Fruit fly (Drosophila melanogaster): ENCODE data around the gene CG9386.
A peak's percentile ranks its signal among the peaks of the same experiment; 100 is the strongest.

The CG9386 gene

dm6 chr3R:9590952-9591532 is 35.8 kb upstream of the CG9386 start, which contains the start of the genes bocks and CG8312 (continued):
- TF ChIP-seq CG4404 (GFP tag; IDR thresholded peaks at IDR 0.05), result no peak
- no peak for TF ChIP-seq Sox102F (GFP tag; optimal IDR thresholded peaks at IDR 0.05)
- peak; percentile 58 for TF ChIP-seq jumu (GFP tag; optimal IDR thresholded peaks at IDR 0.05)
- TF ChIP-seq CG7987 (GFP tag; optimal IDR thresholded peaks at IDR 0.05), result peak; percentile 8
- TF ChIP-seq onecut (GFP tag; IDR thresholded peaks at IDR 0.05), result peak; percentile 74
- TF ChIP-seq stc (GFP tag; IDR thresholded peaks at IDR 0.05), result no peak
- TF ChIP-seq fd3F (GFP tag; optimal IDR thresholded peaks at IDR 0.05), result no peak
- peak; percentile 47 for TF ChIP-seq CoRest (tag; optimal IDR thresholded peaks at IDR 0.05)
- peak; percentile 88 for TF ChIP-seq CG3995 (GFP tag; optimal IDR thresholded peaks at IDR 0.05)
- peak; percentile 16 for TF ChIP-seq CG7556 (GFP tag; optimal IDR thresholded peaks at IDR 0.05)
- peak; percentile 58 for TF ChIP-seq dm (GFP tag; optimal IDR thresholded peaks at IDR 0.05)
- peak; percentile 77 for TF ChIP-seq CG17186 (GFP tag; optimal IDR thresholded peaks at IDR 0.05)
- no peak for TF ChIP-seq CG4730 (GFP tag; IDR thresholded peaks at IDR 0.05)
- TF ChIP-seq Atf3 (GFP tag; optimal IDR thresholded peaks at IDR 0.05), result peak; percentile 85
- TF ChIP-seq nerfin-1 (tag; optimal IDR thresholded peaks at IDR 0.05), result peak; percentile 50
- TF ChIP-seq CG12236 (GFP tag; optimal IDR thresholded peaks at IDR 0.05), result no peak
- TF ChIP-seq ash1 (GFP tag; optimal IDR thresholded peaks at IDR 0.05), result no peak
- peak; percentile 96 for TF ChIP-seq BEAF-32 (GFP tag; optimal IDR thresholded peaks at IDR 0.05)
- no peak for TF ChIP-seq CG14860 (GFP tag; IDR thresholded peaks at IDR 0.05; ENCODE audit: partially characterized antibody)
- peak; percentile 48 for TF ChIP-seq twi (tag; optimal IDR thresholded peaks at IDR 0.05)
- peak; percentile 59 for TF ChIP-seq CG9609 (GFP tag; optimal IDR thresholded peaks at IDR 0.05)
- no peak for TF ChIP-seq sc (optimal IDR thresholded peaks at IDR 0.05)
- TF ChIP-seq sc (GFP tag; optimal IDR thresholded peaks at IDR 0.05), result no peak
- peak; percentile 5 for TF ChIP-seq CG12942 (GFP tag; optimal IDR thresholded peaks at IDR 0.05)
- peak; percentile 29 for TF ChIP-seq CG9817 (tag; optimal IDR thresholded peaks at IDR 0.05)
- peak; percentile 46 for TF ChIP-seq Mes4 (GFP tag; optimal IDR thresholded peaks at IDR 0.05)
- peak; percentile 1 for TF ChIP-seq CG6854 (GFP tag; optimal IDR thresholded peaks at IDR 0.05)
- peak; percentile 80 for TF ChIP-seq ERR (GFP tag; optimal IDR thresholded peaks at IDR 0.05)
- peak; percentile 78 for TF ChIP-seq zfh2 (GFP tag; optimal IDR thresholded peaks at IDR 0.05)
- peak; percentile 97 for TF ChIP-seq CG9797 (GFP tag; optimal IDR thresholded peaks at IDR 0.05)
- peak; percentile 72 for TF ChIP-seq HLH54F (GFP tag; optimal IDR thresholded peaks at IDR 0.05)
- TF ChIP-seq HLH4C (GFP tag; IDR thresholded peaks at IDR 0.05; ENCODE audit: partially characterized antibody), result no peak
- TF ChIP-seq ham (GFP tag; IDR thresholded peaks at IDR 0.05), result no peak
- TF ChIP-seq lbe (GFP tag; optimal IDR thresholded peaks at IDR 0.05), result peak; percentile 33
- no peak for TF ChIP-seq gce (GFP tag; IDR thresholded peaks at IDR 0.05)
- peak; percentile 57 for TF ChIP-seq sd (tag; optimal IDR thresholded peaks at IDR 0.05)
- peak; percentile 35 for TF ChIP-seq CG1233 (GFP tag; optimal IDR thresholded peaks at IDR 0.05)
- TF ChIP-seq HLH3B (GFP tag; IDR thresholded peaks at IDR 0.05), result no peak
- no peak for TF ChIP-seq CG9437 (GFP tag; optimal IDR thresholded peaks at IDR 0.05)
- TF ChIP-seq ems (GFP tag; optimal IDR thresholded peaks at IDR 0.05), result peak; percentile 65
- TF ChIP-seq z (GFP tag; IDR thresholded peaks at IDR 0.05), result no peak
- peak; percentile 31 for TF ChIP-seq CG1602 (GFP tag; optimal IDR thresholded peaks at IDR 0.05)
- TF ChIP-seq odd (GFP tag; optimal IDR thresholded peaks at IDR 0.05), result peak; percentile 12
- peak; percentile 40 for TF ChIP-seq CG9876 (GFP tag; optimal IDR thresholded peaks at IDR 0.05)
- no peak for TF ChIP-seq CG42726 (GFP tag; IDR thresholded peaks at IDR 0.05; ENCODE audit: partially characterized antibody)
- peak; percentile 64 for TF ChIP-seq caup (GFP tag; optimal IDR thresholded peaks at IDR 0.05; ENCODE audit: severe bottlenecking)
- peak; percentile 80 for TF ChIP-seq CG15514 (GFP tag; optimal IDR thresholded peaks at IDR 0.05)
- peak; percentile 99 for TF ChIP-seq Sry-δ (GFP tag; optimal IDR thresholded peaks at IDR 0.05)
- peak; percentile 64 for TF ChIP-seq D (optimal IDR thresholded peaks at IDR 0.05)
- TF ChIP-seq D (GFP tag; optimal IDR thresholded peaks at IDR 0.05), result no peak
- peak; percentile 55 for TF ChIP-seq Hsf (GFP tag; optimal IDR thresholded peaks at IDR 0.05)

Measured in whole organism, embryonic.